Worm (Caenorhabditis elegans) whole organism, midembryonic: ENCODE data around the gene decr-1.3.

ENCODE experiments used
- flt-1 ChIP-seq: fragments of 200-800 bp; sonication (Bioruptor generic); IDR thresholded peaks from 2 replicates; pipeline ENCODE4 v1.3.6; 2022; ENCODE audit warnings: missing genetic modification characterization, missing compliant biosample characterization
- tab-1 ChIP-seq: fragments of 200-800 bp; sonication (Bioruptor generic); IDR thresholded peaks from 2 replicates; pipeline ENCODE4 v1.3.6; 2022; ENCODE audit warnings: missing genetic modification characterization, missing compliant biosample characterization

- TF ChIP-seq flt-1 (GFP tag; lab: Robert Waterston, UW) (peak; percentile 71), tab-1 (GFP tag; lab: Robert Waterston, UW) (no peak)
Observed at ce11 chrII:8185016-8185493, 11.7 kb upstream of the decr-1.3 start, which contains the start of the genes mig-5 and cct-1.
